Fruit fly (Drosophila melanogaster): ENCODE data around the gene CG14418.

The CG14418 gene

DNA sequence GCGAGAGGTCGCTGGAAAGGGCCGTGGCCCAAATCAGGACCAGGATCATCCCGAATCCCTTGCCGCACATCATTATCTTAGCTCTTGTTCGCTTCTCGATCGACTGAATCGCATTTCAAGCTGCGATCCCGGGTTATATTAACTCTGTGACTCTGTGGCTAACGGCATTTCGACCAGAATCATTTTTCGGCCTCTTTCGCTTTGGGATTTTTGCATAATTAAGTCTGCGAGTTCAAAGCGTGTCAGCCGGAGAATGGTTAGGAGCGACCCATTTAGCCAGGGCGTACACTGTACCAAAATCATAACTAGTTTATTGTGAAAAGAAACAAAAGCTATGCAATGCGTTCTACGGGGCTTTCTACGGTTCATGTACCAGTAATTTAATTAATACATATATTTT lies at the start of gene CG14418:
TSS of gene CG14418 (minus strand) at position 101 of the 400 bp plus-strand sequence.
- TF ChIP-seq ey (GFP tag; optimal IDR thresholded peaks at IDR 0.05) = no peak
- no peak for TF ChIP-seq h (GFP tag; optimal IDR thresholded peaks at IDR 0.05)
- TF ChIP-seq psq (GFP tag; optimal IDR thresholded peaks at IDR 0.05) = no peak
- no peak for TF ChIP-seq Rel (GFP tag; optimal IDR thresholded peaks at IDR 0.05)
- no peak for TF ChIP-seq Rel (tag; optimal IDR thresholded peaks at IDR 0.05)
- TF ChIP-seq OdsH (GFP tag; optimal IDR thresholded peaks at IDR 0.05) = no peak
- no peak for TF ChIP-seq Sp1 (GFP tag; optimal IDR thresholded peaks at IDR 0.05)
- no peak for TF ChIP-seq woc (GFP tag; optimal IDR thresholded peaks at IDR 0.05)
- TF ChIP-seq dl (GFP tag; optimal IDR thresholded peaks at IDR 0.05; ENCODE audit: insufficient read depth in 1 of 2, partially characterized antibody in 2 of 2) = no peak
- no peak for TF ChIP-seq Dfd (GFP tag; optimal IDR thresholded peaks at IDR 0.05)

dm6 chrX:2929496-2929895 lies 46.0 kb upstream of the CG14418 start, which contains the start of gene CG32793:
Gene CG32793 (plus strand): TSS chrX:2929796.
- no peak for TF ChIP-seq Dif (GFP tag; optimal IDR thresholded peaks at IDR 0.05; ENCODE audit: partially characterized antibody)
- TF ChIP-seq fru (GFP tag; optimal IDR thresholded peaks at IDR 0.05) = no peak

- TF ChIP-seq CG9705 (GFP tag; optimal IDR thresholded peaks at IDR 0.05) (no peak), Abd-B (GFP tag; optimal IDR thresholded peaks at IDR 0.05) (no peak), h (GFP tag; optimal IDR thresholded peaks at IDR 0.05) (no peak), Jra (GFP tag; optimal IDR thresholded peaks at IDR 0.05) (no peak)
These were observed 43.7 kb upstream of the CG14418 start, which contains the start of gene CG14424 for dm6 chrX:2927158-2927557. Gene CG14424 (minus strand): TSS chrX:2927258.

- TF ChIP-seq ey (GFP tag; optimal IDR thresholded peaks at IDR 0.05) (peak; percentile 57), h (GFP tag; optimal IDR thresholded peaks at IDR 0.05) (peak; percentile 65), rgr (GFP tag; optimal IDR thresholded peaks at IDR 0.05) (peak; percentile 63), Hr83 (GFP tag; optimal IDR thresholded peaks at IDR 0.05; ENCODE audit: poor library complexity, severe bottlenecking) (no peak), tai (GFP tag; optimal IDR thresholded peaks at IDR 0.05) (peak; percentile 9), OdsH (GFP tag; optimal IDR thresholded peaks at IDR 0.05) (peak; percentile 54), Hnf4 (GFP tag; optimal IDR thresholded peaks at IDR 0.05) (peak; percentile 63), Sp1 (GFP tag; optimal IDR thresholded peaks at IDR 0.05) (peak; percentile 49), usp (GFP tag; optimal IDR thresholded peaks at IDR 0.05) (no peak), GATAd (GFP tag; optimal IDR thresholded peaks at IDR 0.05) (no peak), sv (GFP tag; optimal IDR thresholded peaks at IDR 0.05) (peak; percentile 6), woc (GFP tag; optimal IDR thresholded peaks at IDR 0.05) (peak; percentile 19), br (GFP tag; optimal IDR thresholded peaks at IDR 0.05) (peak; percentile 60), psq (GFP tag; optimal IDR thresholded peaks at IDR 0.05) (peak; percentile 24), HLH106 (tag; optimal IDR thresholded peaks at IDR 0.05) (peak; percentile 63), Myc (optimal IDR thresholded peaks at IDR 0.05) (no peak), CG32264 (GFP tag; optimal IDR thresholded peaks at IDR 0.05) (no peak)
These were observed 36.3 kb upstream of the CG14418 start, which contains the start of gene CG3588 for dm6 chrX:2919742-2920141. Gene CG3588 (plus strand): TSS chrX:2919770.

DNA sequence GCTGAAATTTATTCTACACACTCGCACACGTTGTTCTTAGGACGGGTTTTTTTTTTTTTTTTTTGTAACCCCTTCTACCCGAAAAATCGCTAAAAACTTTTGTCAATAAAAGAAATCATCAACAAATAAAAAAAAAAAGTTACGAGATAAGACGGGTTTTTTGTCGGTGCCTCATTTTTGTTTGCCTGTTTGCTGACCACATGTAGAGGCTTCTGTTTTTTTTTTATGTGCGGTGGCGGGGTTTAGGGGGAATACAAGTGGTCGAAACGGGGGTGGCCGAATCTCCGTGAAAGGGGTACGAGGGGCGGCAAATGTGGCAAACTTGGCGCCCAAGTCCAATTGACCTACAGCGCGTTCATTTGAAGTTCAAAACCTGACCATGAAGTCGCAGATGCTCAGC lies 35.1 kb upstream of the CG14418 start:
- no peak for TF ChIP-seq pan (optimal IDR thresholded peaks at IDR 0.05)
- no peak for TF ChIP-seq CG9705 (GFP tag; optimal IDR thresholded peaks at IDR 0.05)
- no peak for TF ChIP-seq Rel (GFP tag; optimal IDR thresholded peaks at IDR 0.05)
- peak; percentile 38 for TF ChIP-seq Rel (tag; optimal IDR thresholded peaks at IDR 0.05)
- TF ChIP-seq Sp1 (GFP tag; optimal IDR thresholded peaks at IDR 0.05) = no peak
- no peak for TF ChIP-seq psq (GFP tag; optimal IDR thresholded peaks at IDR 0.05)
- no peak for TF ChIP-seq sage (GFP tag; optimal IDR thresholded peaks at IDR 0.05)
- TF ChIP-seq jim (GFP tag; optimal IDR thresholded peaks at IDR 0.05) = peak; percentile 77
- no peak for TF ChIP-seq Abd-B (GFP tag; optimal IDR thresholded peaks at IDR 0.05)
- no peak for TF ChIP-seq brk (GFP tag; optimal IDR thresholded peaks at IDR 0.05)

DNA sequence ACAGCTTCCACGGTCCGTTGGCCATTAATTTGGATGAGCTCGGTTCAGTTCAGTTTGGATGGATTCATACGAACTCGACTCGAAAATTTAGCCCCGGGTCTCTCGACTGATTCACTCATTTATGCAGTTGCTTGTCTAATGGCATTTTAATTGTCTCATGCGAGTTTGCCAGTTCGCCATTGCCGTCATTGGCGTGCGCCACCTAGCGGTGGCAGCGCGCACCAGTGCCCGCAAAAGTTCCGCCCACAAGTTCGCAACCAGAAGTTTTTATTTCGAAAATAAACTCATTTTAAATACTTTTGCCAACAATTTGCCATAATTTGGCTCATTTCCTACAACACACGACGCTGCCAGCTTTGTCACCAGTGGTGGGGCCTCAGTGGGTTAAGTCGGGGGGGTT lies 31.6 kb upstream of the CG14418 start:
- TF ChIP-seq Mio (GFP tag; optimal IDR thresholded peaks at IDR 0.05) (no peak), CrebA (GFP tag; optimal IDR thresholded peaks at IDR 0.05; ENCODE audit: borderline replicate concordance) (no peak), dmrt93B (GFP tag; optimal IDR thresholded peaks at IDR 0.05) (no peak), Myc (optimal IDR thresholded peaks at IDR 0.05) (no peak), Rel (GFP tag; optimal IDR thresholded peaks at IDR 0.05) (no peak), Rel (tag; optimal IDR thresholded peaks at IDR 0.05) (no peak), CG9705 (GFP tag; optimal IDR thresholded peaks at IDR 0.05) (no peak)
